Fruit fly (Drosophila melanogaster) whole organism, adult: ENCODE results near the gene Karl.

ENCODE experiments used
- CG11617 ChIP-seq: fragments of 200-800 bp; sonication (Bioruptor generic); optimal IDR thresholded peaks from 2 replicates; lab custom pipeline; 2017; ENCODE audit warnings: mild to moderate bottlenecking, missing biosample characterization, missing genetic modification reagents, missing genetic modification characterization
- CG12768 ChIP-seq: fragments of 200-800 bp; sonication (Bioruptor generic); optimal IDR thresholded peaks from 2 replicates; lab custom pipeline; 2017; ENCODE audit warnings: missing biosample characterization, missing genetic modification characterization, mild to moderate bottlenecking, moderate library complexity, missing genetic modification reagents
- CG14711 ChIP-seq: fragments of 200-800 bp; sonication (Bioruptor generic); optimal IDR thresholded peaks from 2 replicates; lab custom pipeline; 2018; ENCODE audit warnings: missing biosample characterization, mild to moderate bottlenecking, missing genetic modification characterization, moderate library complexity
- CG1620 ChIP-seq: fragments of 200-800 bp; sonication (Bioruptor generic); optimal IDR thresholded peaks from 2 replicates; lab custom pipeline; 2016; ENCODE audit warnings: missing biosample characterization, missing genetic modification characterization
- CG33017 ChIP-seq: fragments of 200-800 bp; sonication (Bioruptor generic); optimal IDR thresholded peaks from 2 replicates; lab custom pipeline; 2018; ENCODE audit warnings: missing biosample characterization, mild to moderate bottlenecking, missing genetic modification characterization, moderate library complexity
- CG5204 ChIP-seq: fragments of 200-800 bp; sonication (Bioruptor generic); optimal IDR thresholded peaks from 2 replicates; lab custom pipeline; 2016; ENCODE audit warnings: missing biosample characterization, missing genetic modification characterization
- CG7045 ChIP-seq: fragments of 200-800 bp; sonication (Bioruptor generic); optimal IDR thresholded peaks from 2 replicates; lab custom pipeline; 2017; ENCODE audit warnings: missing biosample characterization, mild to moderate bottlenecking, missing genetic modification characterization
- CG7101 ChIP-seq: fragments of 200-800 bp; sonication (Bioruptor generic); optimal IDR thresholded peaks from 2 replicates; lab custom pipeline; 2018; ENCODE audit warnings: missing biosample characterization, mild to moderate bottlenecking, missing genetic modification characterization, moderate library complexity
- Clk ChIP-seq: fragments of 200-800 bp; sonication (Bioruptor generic); optimal IDR thresholded peaks from 2 replicates; lab custom pipeline; 2017; ENCODE audit warnings: missing biosample characterization, missing genetic modification characterization
- Crg-1 ChIP-seq: fragments of 200-800 bp; sonication (Bioruptor generic); optimal IDR thresholded peaks from 2 replicates; lab custom pipeline; 2016; ENCODE audit warnings: missing biosample characterization, missing genetic modification characterization
- Hr96 ChIP-seq: fragments of 200-800 bp; sonication (Bioruptor generic); optimal IDR thresholded peaks from 2 replicates; lab custom pipeline; 2016; ENCODE audit warnings: missing biosample characterization, missing genetic modification characterization
- Mnt ChIP-seq: fragments of 200-800 bp; sonication (Bioruptor generic); optimal IDR thresholded peaks from 2 replicates; lab custom pipeline; 2016; ENCODE audit warnings: missing biosample characterization, mild to moderate bottlenecking, missing genetic modification characterization
- bab1 ChIP-seq: fragments of 200-800 bp; sonication (Bioruptor generic); optimal IDR thresholded peaks from 3 replicates; lab custom pipeline; 2019; ENCODE audit warnings: missing biosample characterization, mild to moderate bottlenecking, missing genetic modification characterization, moderate library complexity
- cic ChIP-seq: fragments of 200-800 bp; sonication (Bioruptor generic); optimal IDR thresholded peaks from 2 replicates; lab custom pipeline; 2017; ENCODE audit warnings: missing biosample characterization, mild to moderate bottlenecking, missing genetic modification characterization, moderate library complexity
- cnc ChIP-seq, 2 experiments: fragments of >200 bp; optimal IDR thresholded peaks; 2 replicates each; lab custom pipeline; 2017
- kay ChIP-seq: fragments of 200-800 bp; sonication (Bioruptor generic); peaks from one replicate; lab custom pipeline; 2016; ENCODE audit warnings: missing biosample characterization, missing genetic modification characterization, borderline replicate concordance
- ovo ChIP-seq: fragments of 200-800 bp; sonication (Bioruptor generic); optimal IDR thresholded peaks from 2 replicates; lab custom pipeline; 2016; ENCODE audit warnings: missing biosample characterization, missing genetic modification characterization
- pad ChIP-seq: fragments of 200-800 bp; sonication (Bioruptor generic); optimal IDR thresholded peaks from 3 replicates; lab custom pipeline; 2017; ENCODE audit warnings: missing biosample characterization, missing genetic modification characterization, mild to moderate bottlenecking, moderate library complexity, missing genetic modification reagents
- tj ChIP-seq: fragments of 200-800 bp; sonication (Bioruptor generic); optimal IDR thresholded peaks from 3 replicates; lab custom pipeline; 2017; ENCODE audit warnings: missing biosample characterization, mild to moderate bottlenecking, missing genetic modification characterization, moderate library complexity
- toe ChIP-seq: fragments of 200-800 bp; sonication (Bioruptor generic); optimal IDR thresholded peaks from 2 replicates; lab custom pipeline; 2016; ENCODE audit warnings: missing biosample characterization, missing genetic modification characterization

The Karl gene

dm6 chrX:11799931-11800330 lies 12.8 kb downstream of the Karl start:
- TF ChIP-seq CG7045 (GFP tag; lab: Kevin White, UChicago) (no peak), Hr96 (GFP tag; lab: Kevin White, UChicago) (no peak), CG1620 (GFP tag; lab: Kevin White, UChicago) (no peak), cnc (optimal IDR thresholded peaks at IDR 0.05; lab: Kevin White, UChicago) (no peak), CG33017 (tag; lab: Kevin White, UChicago) (no peak), CG5204 (no peak), cic (GFP tag; lab: Kevin White, UChicago) (no peak), CG11617 (GFP tag; lab: Kevin White, UChicago) (no peak), CG14711 (tag; lab: Kevin White, UChicago) (no peak), CG12768 (GFP tag; lab: Kevin White, UChicago) (no peak), CG7101 (tag; lab: Kevin White, UChicago) (no peak)

DNA sequence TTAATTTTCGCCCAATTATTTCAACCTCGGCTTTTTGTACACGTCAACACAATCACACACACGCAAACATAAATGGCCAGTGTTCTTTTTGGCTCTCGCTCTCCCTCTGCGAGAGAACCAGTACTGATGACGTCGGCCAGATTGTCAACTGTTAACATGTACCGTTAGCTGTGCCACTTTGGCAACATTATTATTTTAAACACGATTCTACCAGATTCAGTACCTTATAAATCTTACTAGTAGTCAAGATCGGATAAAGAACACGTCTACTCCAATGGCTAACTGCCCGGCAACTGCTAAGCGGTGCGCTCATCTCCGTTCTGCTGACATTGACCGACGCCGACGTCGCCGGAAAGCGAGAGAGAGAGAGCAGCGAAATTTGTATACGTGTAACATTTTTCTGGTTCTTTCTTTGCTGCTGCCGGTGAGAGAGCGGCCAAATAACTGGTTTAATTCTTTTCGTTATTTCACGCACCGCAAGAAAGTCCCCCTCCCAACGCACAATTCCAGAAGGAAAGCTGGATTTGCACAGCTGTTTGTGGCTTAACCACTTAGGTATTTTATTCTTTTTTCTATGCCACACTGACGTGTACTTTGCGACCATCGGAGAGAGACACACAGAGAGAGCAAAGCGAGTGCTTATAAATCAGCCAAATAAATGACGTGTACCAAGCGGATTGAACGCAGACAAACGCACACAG lies 18.0 kb downstream of the Karl start:
- TF ChIP-seq tj (GFP tag; lab: Kevin White, UChicago) (peak; percentile 85), CG33017 (tag; lab: Kevin White, UChicago) (no peak), ovo (peak; percentile 61), pad (GFP tag; lab: Kevin White, UChicago) (peak; percentile 11), cnc (optimal IDR thresholded peaks at IDR 0.05; lab: Kevin White, UChicago) (no peak), Mnt (GFP tag; lab: Kevin White, UChicago) (no peak), CG7101 (tag; lab: Kevin White, UChicago) (no peak), cic (GFP tag; lab: Kevin White, UChicago) (peak; percentile 13), bab1 (GFP tag; lab: Kevin White, UChicago) (no peak), kay (GFP tag; lab: Kevin White, UChicago) (peak; percentile 62), CG12768 (GFP tag; lab: Kevin White, UChicago) (peak; percentile 38), CG7045 (GFP tag; lab: Kevin White, UChicago) (no peak)

dm6 chrX:11806196-11806595 lies 19.0 kb downstream of the Karl start:
- TF ChIP-seq pad (GFP tag; lab: Kevin White, UChicago) (peak; percentile 61), CG12768 (GFP tag; lab: Kevin White, UChicago) (peak; percentile 42), cnc (optimal IDR thresholded peaks at IDR 0.05; lab: Kevin White, UChicago) (no peak), bab1 (GFP tag; lab: Kevin White, UChicago) (peak; percentile 37), CG7101 (tag; lab: Kevin White, UChicago) (peak; percentile 66), CG1620 (GFP tag; lab: Kevin White, UChicago) (peak; percentile 71), cic (GFP tag; lab: Kevin White, UChicago) (peak; percentile 35), CG14711 (tag; lab: Kevin White, UChicago) (peak; percentile 48), kay (GFP tag; lab: Kevin White, UChicago) (peak; percentile 73), Clk (GFP tag; lab: Kevin White, UChicago) (no peak), Hr96 (GFP tag; lab: Kevin White, UChicago) (no peak), Crg-1 (GFP tag; lab: Kevin White, UChicago) (peak; percentile 85), toe (peak; percentile 1), ovo (peak; percentile 63), Mnt (GFP tag; lab: Kevin White, UChicago) (peak; percentile 76), CG7045 (GFP tag; lab: Kevin White, UChicago) (no peak), CG33017 (tag; lab: Kevin White, UChicago) (peak; percentile 7), tj (GFP tag; lab: Kevin White, UChicago) (peak; percentile 50), CG11617 (GFP tag; lab: Kevin White, UChicago) (no peak), CG5204 (no peak)

DNA sequence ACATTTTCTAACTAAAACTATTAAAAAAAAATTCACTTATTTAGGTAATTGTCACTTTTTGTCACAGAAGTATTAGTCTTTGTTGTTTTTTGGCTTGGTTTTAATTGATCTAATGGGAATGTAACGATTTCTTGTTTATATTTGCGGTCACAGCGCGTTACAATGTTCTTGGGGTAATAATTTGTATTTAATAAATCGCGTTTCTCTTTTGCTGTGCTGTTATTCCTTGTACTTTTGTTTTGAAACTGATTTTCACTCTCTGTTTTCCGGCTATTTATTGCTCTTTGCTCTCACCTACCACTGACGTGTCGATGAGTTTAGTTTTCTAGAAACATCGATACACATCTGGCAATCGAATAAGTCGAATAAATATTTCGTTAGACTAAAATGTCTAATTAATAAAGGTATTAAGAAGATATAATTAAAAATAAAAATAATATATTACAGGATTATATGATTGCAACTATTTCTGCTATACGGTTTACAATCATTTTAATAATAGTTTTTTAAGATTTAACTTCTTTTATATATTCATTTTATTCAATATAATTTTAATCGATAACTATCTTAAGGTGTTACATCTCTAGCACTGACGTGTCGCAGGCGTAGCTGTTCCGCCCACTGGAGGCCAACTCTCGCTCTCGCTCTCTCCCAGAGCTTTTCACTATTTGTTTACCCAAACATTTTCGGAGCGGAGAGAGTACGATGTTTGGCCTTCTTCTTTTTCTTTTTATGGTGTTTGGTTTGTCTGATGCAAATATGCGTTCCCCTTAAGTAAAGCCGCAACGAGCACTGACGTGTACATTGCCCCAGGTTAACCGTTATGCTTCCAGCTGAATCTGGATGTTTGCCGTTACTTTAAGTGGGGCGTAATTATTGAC lies 19.9 kb downstream of the Karl start, which contains the start of gene Hsc70-3:
Gene Hsc70-3 (minus strand): TSS at position 251 of the 881 bp plus-strand sequence.
- TF ChIP-seq CG14711 (tag; lab: Kevin White, UChicago): peak; percentile 71
- TF ChIP-seq bab1 (GFP tag; lab: Kevin White, UChicago): peak; percentile 54
- peak; percentile 52 for TF ChIP-seq CG33017 (tag; lab: Kevin White, UChicago)
- TF ChIP-seq CG11617 (GFP tag; lab: Kevin White, UChicago): peak; percentile 67
- peak; percentile 77 for TF ChIP-seq CG7101 (tag; lab: Kevin White, UChicago)
- TF ChIP-seq tj (GFP tag; lab: Kevin White, UChicago): peak; percentile 37
- no peak for TF ChIP-seq Hr96 (GFP tag; lab: Kevin White, UChicago)
- no peak for TF ChIP-seq Mnt (GFP tag; lab: Kevin White, UChicago)
- TF ChIP-seq toe: no peak
- no peak for TF ChIP-seq Crg-1 (GFP tag; lab: Kevin White, UChicago)
- peak; percentile 16 for TF ChIP-seq CG12768 (GFP tag; lab: Kevin White, UChicago)
- peak; percentile 99 for TF ChIP-seq pad (GFP tag; lab: Kevin White, UChicago)
- TF ChIP-seq kay (GFP tag; lab: Kevin White, UChicago): no peak
- no peak for TF ChIP-seq CG5204
- TF ChIP-seq ovo: peak; percentile 97

DNA sequence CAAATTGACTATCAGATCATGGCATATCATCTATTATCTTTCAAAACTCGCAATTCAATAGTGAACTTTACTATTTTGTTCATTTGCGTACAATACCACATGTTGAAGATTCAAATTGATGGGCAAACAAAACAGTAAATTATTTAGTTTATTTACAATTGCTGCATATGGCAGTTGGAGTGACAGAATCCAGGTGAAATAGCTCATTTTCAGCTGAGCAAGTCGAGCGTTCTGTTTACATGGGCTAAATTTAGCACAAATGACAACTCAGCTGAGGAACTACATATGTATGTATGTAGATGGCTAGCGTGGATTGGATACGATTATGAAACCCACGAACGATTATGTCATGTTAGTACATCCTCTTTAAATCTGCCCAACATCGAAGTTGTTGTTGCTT lies 25.6 kb downstream of the Karl start:
- no peak for TF ChIP-seq ovo
- TF ChIP-seq CG14711 (tag; lab: Kevin White, UChicago): peak; percentile 21
- peak; percentile 39 for TF ChIP-seq kay (GFP tag; lab: Kevin White, UChicago)
- TF ChIP-seq pad (GFP tag; lab: Kevin White, UChicago): no peak
- TF ChIP-seq CG33017 (tag; lab: Kevin White, UChicago): no peak
- TF ChIP-seq CG12768 (GFP tag; lab: Kevin White, UChicago): no peak
- no peak for TF ChIP-seq toe
